Fruit fly (Drosophila melanogaster) S2 (cell line): ENCODE data around the gene Trm7-34.

Experiments
- CG8478 ChIP-seq: fragments of >200 bp; optimal IDR thresholded peaks from 2 replicates; lab custom pipeline; 2018
- CTCF ChIP-seq, 2 experiments: fragments of >200 bp; optimal IDR thresholded peaks; 2 replicates each; lab custom pipeline; 2018

DNA sequence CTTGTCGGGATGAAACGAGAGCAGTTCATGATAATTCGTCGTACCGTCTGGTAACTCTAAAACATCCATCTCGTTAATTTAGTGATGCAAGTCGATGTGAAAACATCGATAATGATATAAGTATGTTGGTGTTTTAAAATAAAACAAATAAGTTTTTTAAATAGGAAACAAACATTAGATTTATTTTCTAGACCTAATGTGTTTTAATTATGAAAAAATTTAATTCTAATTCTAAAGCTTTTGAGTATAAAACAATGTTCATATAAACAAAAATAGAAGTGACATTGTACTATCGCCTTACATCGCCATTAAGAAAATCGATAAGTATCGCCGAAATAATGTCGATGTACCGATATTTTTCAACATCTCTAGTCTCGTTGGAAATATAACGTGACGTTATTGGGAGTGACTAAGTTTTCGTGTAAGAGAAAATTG lies 22.6 kb downstream of the Trm7-34 start, which contains the start of gene Rab11:
- no peak for TF ChIP-seq CTCF (optimal IDR thresholded peaks at IDR 0.05; lab: Kevin White, UChicago)
- no peak for TF ChIP-seq CG8478 (lab: Kevin White, UChicago)
